Worm (Caenorhabditis elegans): ENCODE measurements around the gene F21C10.13.

Gene F21C10.13

ce11 chrV:9160224-9160886, 38.3 kb downstream of the F21C10.13 start, which contains the start of gene col-144 (continued):
- TF ChIP-seq F16B12.6 (tag; optimal IDR thresholded peaks at IDR 0.05) (no peak), tbx-2 (tag; optimal IDR thresholded peaks at IDR 0.05) (no peak), ztf-11 (tag; optimal IDR thresholded peaks at IDR 0.05) (no peak), lin-39 (tag; optimal IDR thresholded peaks at IDR 0.05) (no peak), blmp-1 (tag; optimal IDR thresholded peaks at IDR 0.05) (peak; percentile 38), Y116A8C.19 (tag; optimal IDR thresholded peaks at IDR 0.05; ENCODE audit: borderline replicate concordance) (no peak), nhr-76 (tag; optimal IDR thresholded peaks at IDR 0.05) (no peak), unc-62 (GFP tag; optimal IDR thresholded peaks at IDR 0.05) (no peak), hlh-4 (tag; optimal IDR thresholded peaks at IDR 0.05) (no peak), nhr-12 (tag; optimal IDR thresholded peaks at IDR 0.05) (no peak), nhr-19 (GFP tag; conservative IDR thresholded peaks at IDR 0.05) (peak; percentile 39; the same call in 1 of the 2 replicates), nhr-11 (tag; optimal IDR thresholded peaks at IDR 0.05) (no peak), sup-37 (GFP tag; optimal IDR thresholded peaks at IDR 0.05) (no peak), mep-1 (tag; optimal IDR thresholded peaks at IDR 0.05) (no peak), snu-23 (GFP tag; optimal IDR thresholded peaks at IDR 0.05) (peak; percentile 59), zag-1 (tag; optimal IDR thresholded peaks at IDR 0.05) (no peak), lin-15B (tag; optimal IDR thresholded peaks at IDR 0.05) (no peak), jun-1 (tag; optimal IDR thresholded peaks at IDR 0.05) (no peak), unc-98 (GFP tag; IDR thresholded peaks at IDR 0.05) (no peak), lsy-2 (tag; optimal IDR thresholded peaks at IDR 0.05) (no peak), lin-35 (GFP tag; optimal IDR thresholded peaks at IDR 0.05) (peak in 1 of 2 experiments; percentile 26), fos-1 (tag; optimal IDR thresholded peaks at IDR 0.05) (no peak), mab-9 (GFP tag; IDR thresholded peaks at IDR 0.05) (no peak), nhr-90 (tag; optimal IDR thresholded peaks at IDR 0.05; ENCODE audit: poor library complexity) (no peak), mef-2 (tag; optimal IDR thresholded peaks at IDR 0.05) (no peak), skn-1 (tag; optimal IDR thresholded peaks at IDR 0.05) (no peak), lin-13 (GFP tag; optimal IDR thresholded peaks at IDR 0.05) (no peak), pqm-1 (tag; optimal IDR thresholded peaks at IDR 0.05) (no peak), grh-1 (GFP tag; IDR thresholded peaks at IDR 0.05) (no peak), hpl-2 (GFP tag; optimal IDR thresholded peaks at IDR 0.05) (no peak), snpc-4 (tag; optimal IDR thresholded peaks at IDR 0.05) (no peak), nhr-85 (tag) (peak; percentile 93), sox-4 (tag; optimal IDR thresholded peaks at IDR 0.05) (no peak)

DNA sequence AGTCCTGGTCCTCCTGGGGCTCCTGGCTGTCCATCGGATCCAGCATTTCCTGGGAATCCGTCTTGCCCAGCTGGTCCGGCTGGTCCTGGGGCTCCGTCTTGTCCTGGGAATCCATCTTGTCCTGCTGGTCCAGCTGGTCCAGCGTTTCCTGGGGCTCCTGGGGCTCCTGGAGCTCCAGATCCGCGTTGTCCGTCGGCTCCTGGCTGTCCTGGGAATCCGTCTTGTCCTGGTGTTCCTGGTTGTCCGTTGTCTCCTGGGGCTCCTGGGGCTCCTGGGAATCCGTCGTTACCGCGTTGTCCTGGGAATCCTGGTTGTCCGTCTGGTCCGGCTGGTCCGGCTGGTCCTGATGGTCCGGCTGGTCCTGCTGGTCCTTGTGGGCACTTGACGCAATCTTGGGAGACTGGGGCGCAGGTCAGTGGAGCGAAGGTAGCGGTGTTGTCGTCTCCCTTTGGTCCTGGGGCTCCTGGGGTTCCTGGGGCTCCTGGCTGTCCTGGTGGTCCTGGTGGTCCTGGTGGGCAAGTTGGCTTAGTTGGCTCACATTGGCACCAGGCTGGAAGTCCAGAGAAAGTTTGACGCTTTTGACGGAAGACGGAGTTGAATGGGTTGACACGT, 40.1 kb downstream of the F21C10.13 start:
- TF ChIP-seq vab-15 (tag; optimal IDR thresholded peaks at IDR 0.05) (no peak), tlp-1 (tag; optimal IDR thresholded peaks at IDR 0.05) (no peak), C34B4.2 (tag; optimal IDR thresholded peaks at IDR 0.05) (no peak), ceh-90 (tag; optimal IDR thresholded peaks at IDR 0.05) (no peak), nhr-90 (tag; optimal IDR thresholded peaks at IDR 0.05; ENCODE audit: poor library complexity) (no peak), mdl-1 (tag; optimal IDR thresholded peaks at IDR 0.05) (no peak), mef-2 (tag; optimal IDR thresholded peaks at IDR 0.05) (no peak), C16A3.4 (tag; optimal IDR thresholded peaks at IDR 0.05) (no peak), unc-86 (tag; optimal IDR thresholded peaks at IDR 0.05) (no peak), ztf-11 (tag; optimal IDR thresholded peaks at IDR 0.05) (no peak), Y116A8C.19 (tag; optimal IDR thresholded peaks at IDR 0.05; ENCODE audit: borderline replicate concordance) (no peak), unc-30 (tag; optimal IDR thresholded peaks at IDR 0.05) (no peak), nhr-76 (tag; optimal IDR thresholded peaks at IDR 0.05) (no peak), tbx-2 (tag; optimal IDR thresholded peaks at IDR 0.05) (no peak)
